Fruit fly (Drosophila melanogaster) whole organism, embryonic: ENCODE results near the gene EloB.

Experiments used
- Adf1 ChIP-seq: fragments of 200-800 bp; sonication (Bioruptor generic); IDR thresholded peaks from 2 replicates; pipeline ENCODE4 v1.3.6; 2022; ENCODE audit warnings: missing biosample characterization, missing genetic modification characterization
- Asciz ChIP-seq: fragments of 200-800 bp; sonication (Bioruptor generic); optimal IDR thresholded peaks from 2 replicates; lab custom pipeline; 2017; ENCODE audit warnings: missing biosample characterization, mild to moderate bottlenecking, missing genetic modification characterization, missing genetic modification reagents
- Atf-2 ChIP-seq: fragments of 200-800 bp; sonication (Bioruptor generic); optimal IDR thresholded peaks from 2 replicates; lab custom pipeline; 2016; ENCODE audit warnings: missing biosample characterization, missing genetic modification characterization
- Blimp-1 ChIP-seq: fragments of 200-800 bp; sonication (Bioruptor generic); optimal IDR thresholded peaks from 3 replicates; lab custom pipeline; 2018; ENCODE audit warnings: missing biosample characterization, missing genetic modification characterization, mild to moderate bottlenecking, moderate library complexity, missing genetic modification reagents
- Bteb2 ChIP-seq: fragments of 200-800 bp; sonication (Bioruptor generic); optimal IDR thresholded peaks from 2 replicates; lab custom pipeline; 2016; ENCODE audit warnings: missing biosample characterization, missing genetic modification characterization
- CG12071 ChIP-seq: fragments of 200-800 bp; sonication (Bioruptor generic); optimal IDR thresholded peaks from 3 replicates; lab custom pipeline; 2018; ENCODE audit warnings: missing biosample characterization, mild to moderate bottlenecking, missing genetic modification characterization
- CG12769 ChIP-seq: fragments of 200-800 bp; sonication (Bioruptor generic); optimal IDR thresholded peaks from 2 replicates; lab custom pipeline; 2019; ENCODE audit warnings: missing biosample characterization, mild to moderate bottlenecking, missing genetic modification characterization, moderate library complexity
- CG13296 ChIP-seq: fragments of 200-800 bp; sonication (Bioruptor generic); optimal IDR thresholded peaks from 3 replicates; lab custom pipeline; 2018; ENCODE audit warnings: missing biosample characterization, mild to moderate bottlenecking, missing genetic modification characterization
- CG1647 ChIP-seq: fragments of 200-800 bp; sonication (Bioruptor generic); optimal IDR thresholded peaks from 3 replicates; lab custom pipeline; 2016; ENCODE audit warnings: missing biosample characterization, missing genetic modification characterization
- CG17802 ChIP-seq: fragments of 200-800 bp; sonication (Bioruptor generic); optimal IDR thresholded peaks from 2 replicates; lab custom pipeline; 2018; ENCODE audit warnings: missing biosample characterization, mild to moderate bottlenecking, missing genetic modification characterization, moderate library complexity
- CG17829 ChIP-seq: fragments of 200-800 bp; optimal IDR thresholded peaks from 2 replicates; lab custom pipeline; 2019; ENCODE audit warnings: missing biosample characterization, mild to moderate bottlenecking, missing genetic modification characterization, moderate library complexity
- CG18476 ChIP-seq: fragments of 200-800 bp; sonication (Bioruptor generic); optimal IDR thresholded peaks from 2 replicates; lab custom pipeline; 2016; ENCODE audit warnings: missing biosample characterization, mild to moderate bottlenecking, missing genetic modification characterization
- CG30431 ChIP-seq: fragments of 200-800 bp; sonication (Bioruptor generic); optimal IDR thresholded peaks from 2 replicates; lab custom pipeline; 2017; ENCODE audit warnings: missing biosample characterization, missing genetic modification characterization
- CG31224 ChIP-seq: fragments of 200-800 bp; sonication (Bioruptor generic); IDR thresholded peaks from 2 replicates; pipeline ENCODE4 v1.3.6; 2022; ENCODE audit warnings: missing biosample characterization, missing genetic modification characterization
- CG32767 ChIP-seq: fragments of 200-800 bp; sonication (Bioruptor generic); IDR thresholded peaks from 2 replicates; pipeline ENCODE4 v1.3.6; 2022; ENCODE audit warnings: missing biosample characterization, missing genetic modification characterization
- CG33557 ChIP-seq: fragments of 200-800 bp; sonication (Bioruptor generic); optimal IDR thresholded peaks from 2 replicates; lab custom pipeline; 2019; ENCODE audit warnings: missing biosample characterization, mild to moderate bottlenecking, missing genetic modification characterization, moderate library complexity
- CG4360 ChIP-seq: fragments of 200-800 bp; sonication (Bioruptor generic); IDR thresholded peaks from 2 replicates; pipeline ENCODE4 v1.3.6; 2022; ENCODE audit warnings: missing biosample characterization, missing genetic modification characterization
- CG43689 ChIP-seq: fragments of 200-800 bp; sonication (Bioruptor generic); IDR thresholded peaks from 2 replicates; pipeline ENCODE4 v1.3.6; 2022; ENCODE audit warnings: missing biosample characterization, missing genetic modification characterization
- CG6765 ChIP-seq: fragments of 200-800 bp; sonication (Bioruptor generic); optimal IDR thresholded peaks from 3 replicates; lab custom pipeline; 2017; ENCODE audit warnings: missing biosample characterization, mild to moderate bottlenecking, missing genetic modification characterization
- CG7556 ChIP-seq: fragments of 200-800 bp; sonication (Bioruptor generic); optimal IDR thresholded peaks from 2 replicates; lab custom pipeline; 2017; ENCODE audit warnings: missing biosample characterization, mild to moderate bottlenecking, missing genetic modification characterization
- CG8089 ChIP-seq: fragments of 200-800 bp; sonication (Bioruptor generic); optimal IDR thresholded peaks from 3 replicates; lab custom pipeline; 2016; ENCODE audit warnings: missing biosample characterization, missing genetic modification characterization
- CG8924 ChIP-seq: fragments of 200-800 bp; optimal IDR thresholded peaks from 3 replicates; lab custom pipeline; 2019; ENCODE audit warnings: missing biosample characterization, mild to moderate bottlenecking, missing genetic modification characterization, moderate library complexity
- CG9215 ChIP-seq: fragments of 200-800 bp; sonication (Bioruptor generic); IDR thresholded peaks from 2 replicates; pipeline ENCODE4 v1.3.6; 2022; ENCODE audit warnings: missing biosample characterization, missing genetic modification characterization
- CoRest ChIP-seq: fragments of 200-800 bp; sonication (Bioruptor generic); optimal IDR thresholded peaks from 3 replicates; lab custom pipeline; 2018; ENCODE audit warnings: missing biosample characterization, mild to moderate bottlenecking, missing genetic modification characterization, moderate library complexity
- Deaf1 ChIP-seq: fragments of 200-800 bp; optimal IDR thresholded peaks from 3 replicates; lab custom pipeline; 2019; ENCODE audit warnings: missing biosample characterization, mild to moderate bottlenecking, missing genetic modification characterization, moderate library complexity
- Elba2 ChIP-seq: fragments of 200-800 bp; sonication (Bioruptor generic); optimal IDR thresholded peaks from 3 replicates; lab custom pipeline; 2016; ENCODE audit warnings: missing biosample characterization, missing genetic modification characterization
- Fer2 ChIP-seq: fragments of 200-800 bp; sonication (Bioruptor generic); optimal IDR thresholded peaks from 2 replicates; lab custom pipeline; 2018; ENCODE audit warnings: missing biosample characterization, mild to moderate bottlenecking, missing genetic modification characterization, moderate library complexity
- Gug ChIP-seq: fragments of 200-800 bp; sonication (Bioruptor generic); IDR thresholded peaks from 4 replicates; pipeline ENCODE4 v1.3.6; 2022; ENCODE audit warnings: missing biosample characterization, missing genetic modification characterization
- H2.0 ChIP-seq: fragments of 200-800 bp; sonication (Bioruptor generic); IDR thresholded peaks from 2 replicates; pipeline ENCODE4 v1.3.6; 2022; ENCODE audit warnings: missing biosample characterization, missing genetic modification characterization
- HLH3B ChIP-seq: fragments of 200-800 bp; sonication (Bioruptor generic); IDR thresholded peaks from 2 replicates; pipeline ENCODE4 v1.3.6; 2022; ENCODE audit warnings: missing biosample characterization, missing genetic modification characterization
- Kr ChIP-seq: fragments of 200-800 bp; sonication (Bioruptor generic); optimal IDR thresholded peaks from 2 replicates; lab custom pipeline; 2017; ENCODE audit warnings: missing biosample characterization, mild to moderate bottlenecking, missing genetic modification characterization
- Med ChIP-seq: fragments of 200-800 bp; sonication (Bioruptor generic); peaks from one replicate; lab custom pipeline; 2016; ENCODE audit warnings: missing biosample characterization, missing genetic modification characterization, mild to moderate bottlenecking, inconsistent platforms, moderate library complexity
- PHDP ChIP-seq: fragments of 200-800 bp; sonication (Bioruptor generic); optimal IDR thresholded peaks from 3 replicates; lab custom pipeline; 2018; ENCODE audit warnings: missing biosample characterization, mild to moderate bottlenecking, missing genetic modification characterization, moderate library complexity
- Side ChIP-seq: fragments of 200-800 bp; sonication (Bioruptor generic); optimal IDR thresholded peaks from 2 replicates; lab custom pipeline; 2016; ENCODE audit warnings: missing biosample characterization, missing genetic modification characterization
- Sin3A ChIP-seq: fragments of >200 bp; optimal IDR thresholded peaks from 2 replicates; lab custom pipeline; 2018
- ac ChIP-seq: fragments of 200-800 bp; sonication (Bioruptor generic); optimal IDR thresholded peaks from 3 replicates; lab custom pipeline; 2017; ENCODE audit warnings: missing biosample characterization, mild to moderate bottlenecking, missing genetic modification characterization
- ase ChIP-seq: fragments of 200-800 bp; sonication (Bioruptor generic); IDR thresholded peaks from 3 replicates; pipeline ENCODE4 v1.3.6; 2022; ENCODE audit warnings: missing biosample characterization, missing genetic modification characterization
- chm ChIP-seq: fragments of 200-800 bp; sonication (Bioruptor generic); IDR thresholded peaks from 2 replicates; pipeline ENCODE4 v1.3.6; 2022; ENCODE audit warnings: missing biosample characterization, missing genetic modification characterization
- crol ChIP-seq: fragments of 200-800 bp; sonication (Bioruptor generic); IDR thresholded peaks from 2 replicates; pipeline ENCODE4 v1.3.6; 2022; ENCODE audit warnings: missing biosample characterization, missing genetic modification characterization
- gsb-n ChIP-seq: fragments of 200-800 bp; sonication (Bioruptor generic); optimal IDR thresholded peaks from 3 replicates; lab custom pipeline; 2018; ENCODE audit warnings: missing biosample characterization, mild to moderate bottlenecking, missing genetic modification characterization
- ham ChIP-seq: fragments of 200-800 bp; sonication (Bioruptor generic); IDR thresholded peaks from 2 replicates; pipeline ENCODE4 v1.3.6; 2022; ENCODE audit warnings: missing biosample characterization, missing genetic modification characterization
- mirr ChIP-seq: fragments of 200-800 bp; sonication (Bioruptor generic); optimal IDR thresholded peaks from 3 replicates; lab custom pipeline; 2018; ENCODE audit warnings: missing biosample characterization, mild to moderate bottlenecking, missing genetic modification characterization
- peb ChIP-seq: fragments of 200-800 bp; sonication (Bioruptor generic); IDR thresholded peaks from 2 replicates; pipeline ENCODE4 v1.3.6; 2022; ENCODE audit warnings: missing biosample characterization, missing genetic modification characterization
- run ChIP-seq: fragments of 200-800 bp; sonication (Bioruptor generic); optimal IDR thresholded peaks from 3 replicates; lab custom pipeline; 2018; ENCODE audit warnings: missing biosample characterization, mild to moderate bottlenecking, missing genetic modification characterization
- sd ChIP-seq: fragments of 200-800 bp; sonication (Bioruptor generic); optimal IDR thresholded peaks from 3 replicates; lab custom pipeline; 2018; ENCODE audit warnings: missing biosample characterization, mild to moderate bottlenecking, missing genetic modification characterization, moderate library complexity
- slou ChIP-seq: fragments of 200-800 bp; sonication (Bioruptor generic); optimal IDR thresholded peaks from 3 replicates; lab custom pipeline; 2016; ENCODE audit warnings: missing biosample characterization, missing genetic modification characterization
- tap ChIP-seq: fragments of 200-800 bp; optimal IDR thresholded peaks from 3 replicates; lab custom pipeline; 2019; ENCODE audit warnings: missing biosample characterization, mild to moderate bottlenecking, missing genetic modification characterization, moderate library complexity
- tna ChIP-seq: fragments of 200-800 bp; sonication (Bioruptor generic); IDR thresholded peaks from 2 replicates; pipeline ENCODE4 v1.3.6; 2022; ENCODE audit warnings: missing biosample characterization, missing genetic modification characterization; ENCODE audit not compliant: partially characterized antibody
- toy ChIP-seq: fragments of 200-800 bp; sonication (Bioruptor generic); IDR thresholded peaks from 2 replicates; pipeline ENCODE4 v1.3.6; 2022; ENCODE audit warnings: missing biosample characterization, missing genetic modification characterization

The EloB gene

DNA sequence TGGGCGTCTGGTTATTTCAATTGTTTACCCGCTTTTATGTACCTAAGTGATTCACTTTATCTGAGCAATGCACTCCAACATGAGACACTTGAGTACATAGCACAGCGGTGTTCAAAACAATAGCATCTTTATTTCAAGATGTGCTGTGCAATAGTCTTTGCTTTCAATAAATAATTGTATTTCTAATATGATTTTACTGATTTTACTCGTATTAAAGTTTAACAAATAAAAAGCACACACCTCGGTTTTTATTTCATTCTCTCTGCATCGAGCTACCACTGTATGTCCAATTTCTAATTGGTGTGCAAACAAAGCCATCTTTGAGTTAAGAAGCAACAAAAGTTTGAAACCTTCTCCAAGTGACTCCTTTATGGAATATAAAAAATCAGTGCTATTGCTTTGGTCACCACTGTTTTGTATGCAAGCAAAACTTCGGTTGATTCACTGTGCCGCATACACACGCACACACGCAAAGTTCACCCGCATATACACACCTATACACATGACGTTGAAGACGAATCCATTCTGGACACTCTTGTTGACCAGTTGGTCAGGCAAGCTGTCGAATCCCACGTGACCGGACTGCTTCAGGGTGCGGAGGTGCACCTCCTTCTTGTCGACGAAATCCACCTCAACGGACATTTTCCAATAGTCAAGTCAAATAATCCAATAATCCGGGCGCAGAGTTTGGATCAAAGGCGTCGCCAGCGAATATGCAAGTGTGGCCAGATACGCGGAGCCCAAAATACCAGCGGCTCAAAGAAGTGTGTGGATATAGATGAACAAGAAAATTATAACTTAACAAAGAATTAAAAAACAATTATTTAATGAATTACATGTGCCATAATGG, 8.2 kb upstream of the EloB start, which contains the start of gene Septin2 (continued):
- peak; percentile 46 for TF ChIP-seq ac (GFP tag; lab: Kevin White, UChicago)
- peak; percentile 58 for TF ChIP-seq Side (GFP tag; lab: Kevin White, UChicago)
- TF ChIP-seq ase (GFP tag; lab: Robert Waterston, UW), result peak; percentile 62; the same call in 2 of the 3 replicates
- TF ChIP-seq CoRest (tag; lab: Kevin White, UChicago), result peak; percentile 82
- TF ChIP-seq Deaf1 (tag; lab: Kevin White, UChicago), result peak; percentile 47
- no peak for TF ChIP-seq mirr (GFP tag; lab: Kevin White, UChicago)
- peak; percentile 77 for TF ChIP-seq PHDP (tag; lab: Kevin White, UChicago)
- no peak for TF ChIP-seq Fer2
- TF ChIP-seq Adf1, result no peak
- TF ChIP-seq CG4360 (GFP tag; lab: Robert Waterston, UW), result 0 out of 2 replicates have a peak, but pooled peaks have one; percentile 22
- TF ChIP-seq CG9215 (GFP tag; lab: Robert Waterston, UW), result 0 out of 2 replicates have a peak, but pooled peaks have one; percentile 24
- peak; percentile 68 for TF ChIP-seq CG1647 (GFP tag; lab: Kevin White, UChicago)
- TF ChIP-seq CG32767 (GFP tag; lab: Robert Waterston, UW), result peak; percentile 59; the same call in 1 of the 2 replicates
- peak; percentile 86 for TF ChIP-seq CG8924
- TF ChIP-seq CG17829 (tag; lab: Kevin White, UChicago), result peak; percentile 82
- TF ChIP-seq H2.0 (GFP tag; lab: Robert Waterston, UW), result no peak
- TF ChIP-seq chm, result no peak
- TF ChIP-seq crol (GFP tag; lab: Robert Waterston, UW), result 0 out of 2 replicates have a peak, but pooled peaks have one; percentile 8
- peak; percentile 49 for TF ChIP-seq Atf-2 (GFP tag; lab: Kevin White, UChicago)
- TF ChIP-seq CG6765, result no peak
- no peak for TF ChIP-seq CG31224
- TF ChIP-seq CG30431 (GFP tag; lab: Kevin White, UChicago), result peak; percentile 64
- no peak for TF ChIP-seq CG43689 (GFP tag; lab: Robert Waterston, UW)
- TF ChIP-seq Bteb2 (GFP tag; lab: Kevin White, UChicago), result peak; percentile 6
- TF ChIP-seq CG8089 (GFP tag; lab: Kevin White, UChicago), result peak; percentile 51
- no peak for TF ChIP-seq slou (GFP tag; lab: Kevin White, UChicago)
- TF ChIP-seq sd (tag; lab: Kevin White, UChicago), result no peak
- 0 out of 2 replicates have a peak, but pooled peaks have one; percentile 15 for TF ChIP-seq peb (GFP tag; lab: Robert Waterston, UW)
- TF ChIP-seq gsb-n (tag; lab: Kevin White, UChicago), result peak; percentile 71
- TF ChIP-seq Sin3A (lab: Kevin White, UChicago), result peak; percentile 58
- peak; percentile 86 for TF ChIP-seq Med (GFP tag; lab: Kevin White, UChicago)
- no peak for TF ChIP-seq ham (GFP tag; lab: Robert Waterston, UW)
- peak; percentile 66 for TF ChIP-seq CG17802 (tag; lab: Kevin White, UChicago)
- peak; percentile 77 for TF ChIP-seq CG12071 (GFP tag; lab: Kevin White, UChicago)
- peak; percentile 65 for TF ChIP-seq run
- TF ChIP-seq HLH3B (GFP tag; lab: Robert Waterston, UW), result peak; percentile 70
- TF ChIP-seq Kr (GFP tag; lab: Kevin White, UChicago), result no peak
- TF ChIP-seq Gug, result peak; percentile 59; the same call in 2 of the 4 replicates
- no peak for TF ChIP-seq toy (GFP tag; lab: Robert Waterston, UW)
- TF ChIP-seq CG7556 (GFP tag; lab: Kevin White, UChicago), result peak; percentile 83
- peak; percentile 81 for TF ChIP-seq CG18476 (GFP tag; lab: Kevin White, UChicago)
- TF ChIP-seq Elba2, result peak; percentile 79
- TF ChIP-seq CG12769, result no peak
- TF ChIP-seq tna (GFP tag; lab: Robert Waterston, UW), result no peak
- peak; percentile 74 for TF ChIP-seq CG33557
- TF ChIP-seq Asciz (GFP tag; lab: Kevin White, UChicago), result peak; percentile 94
- peak; percentile 79 for TF ChIP-seq Blimp-1 (GFP tag; lab: Kevin White, UChicago)
- peak; percentile 78 for TF ChIP-seq CG13296 (GFP tag; lab: Kevin White, UChicago)
- TF ChIP-seq tap (tag; lab: Kevin White, UChicago), result peak; percentile 86
